Fruit fly (Drosophila melanogaster): ENCODE results near the gene Pa1.

DNA sequence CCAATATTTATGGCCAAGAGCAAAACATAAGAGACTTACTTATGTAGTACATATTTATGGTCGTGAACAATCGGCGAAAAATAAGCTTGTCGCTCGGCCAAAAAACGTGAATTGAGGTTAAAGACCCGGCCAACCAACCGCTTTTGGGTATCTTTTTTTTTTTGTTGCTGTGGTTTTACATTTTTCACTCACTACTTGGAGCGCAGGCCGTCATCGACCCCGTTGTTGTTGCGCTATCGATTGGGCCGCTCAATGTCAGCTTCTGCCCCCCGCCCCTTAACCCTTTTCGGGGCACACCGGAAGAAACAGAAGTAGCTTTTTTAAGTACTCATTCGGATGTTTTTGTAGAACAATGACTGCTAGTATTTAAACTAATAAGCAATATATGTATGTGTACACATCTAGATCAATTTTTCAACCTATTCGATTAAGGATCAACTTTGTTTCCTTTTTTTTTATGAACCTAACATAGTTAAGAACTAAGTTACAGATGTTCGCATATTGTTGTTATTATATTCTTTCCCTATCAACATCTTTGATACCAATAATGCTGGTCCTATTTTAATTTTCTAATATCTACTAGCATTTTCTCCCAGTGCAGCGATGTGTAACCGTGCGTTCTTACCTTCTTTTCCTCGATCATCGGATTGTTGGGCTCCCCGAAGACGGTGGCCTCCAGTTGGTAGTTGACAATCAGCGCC, 20.8 kb upstream of the Pa1 start:
- no peak for TF ChIP-seq insv (optimal IDR thresholded peaks at IDR 0.05)
- no peak for TF ChIP-seq Myc (optimal IDR thresholded peaks at IDR 0.05)
- no peak for TF ChIP-seq psq (optimal IDR thresholded peaks at IDR 0.05)
- no peak for TF ChIP-seq h (optimal IDR thresholded peaks at IDR 0.05)

All from Kc167 (cell line).